Fruit fly (Drosophila melanogaster) whole organism, embryonic: ENCODE data around the gene CG5160.
A peak's percentile ranks its signal among the peaks of the same experiment; 100 is the strongest.

Source experiments
- Abd-B ChIP-seq: fragments of 200-800 bp; sonication (Bioruptor generic); optimal IDR thresholded peaks from 2 replicates; lab custom pipeline; 2018; ENCODE audit warnings: missing biosample characterization, mild to moderate bottlenecking, missing genetic modification characterization, moderate library complexity
- Atf3 ChIP-seq: fragments of 200-800 bp; sonication (Bioruptor generic); optimal IDR thresholded peaks from 3 replicates; lab custom pipeline; 2016; ENCODE audit warnings: missing biosample characterization, missing genetic modification characterization
- Atf6 ChIP-seq: fragments of 200-800 bp; sonication (Bioruptor generic); IDR thresholded peaks from 2 replicates; pipeline ENCODE4 v1.3.6; 2022; ENCODE audit warnings: missing biosample characterization, missing genetic modification characterization
- CG12744 ChIP-seq: fragments of 200-800 bp; sonication (Bioruptor generic); optimal IDR thresholded peaks from 2 replicates; lab custom pipeline; 2016; ENCODE audit warnings: missing biosample characterization, missing genetic modification characterization
- CG13123 ChIP-seq: fragments of 200-800 bp; sonication (Bioruptor generic); optimal IDR thresholded peaks from 2 replicates; lab custom pipeline; 2016; ENCODE audit warnings: missing biosample characterization, missing genetic modification characterization
- CG17612 ChIP-seq: fragments of 200-800 bp; sonication (Bioruptor generic); IDR thresholded peaks from 2 replicates; pipeline ENCODE4 v1.3.6; 2022; ENCODE audit warnings: missing biosample characterization, missing genetic modification characterization
- CG1792 ChIP-seq: fragments of 200-800 bp; sonication (Bioruptor generic); optimal IDR thresholded peaks from 2 replicates; lab custom pipeline; 2016; ENCODE audit warnings: missing biosample characterization, missing genetic modification characterization
- CG2712 ChIP-seq: fragments of 200-800 bp; optimal IDR thresholded peaks from 3 replicates; lab custom pipeline; 2019; ENCODE audit warnings: missing biosample characterization, mild to moderate bottlenecking, missing genetic modification characterization, moderate library complexity
- CG31365 ChIP-seq: fragments of 200-800 bp; sonication (Bioruptor generic); optimal IDR thresholded peaks from 2 replicates; lab custom pipeline; 2018; ENCODE audit warnings: missing biosample characterization, mild to moderate bottlenecking, missing genetic modification characterization
- CG33557 ChIP-seq: fragments of 200-800 bp; sonication (Bioruptor generic); optimal IDR thresholded peaks from 2 replicates; lab custom pipeline; 2019; ENCODE audit warnings: missing biosample characterization, mild to moderate bottlenecking, missing genetic modification characterization, moderate library complexity
- CG4328 ChIP-seq: fragments of 200-800 bp; sonication (Bioruptor generic); optimal IDR thresholded peaks from 3 replicates; lab custom pipeline; 2017; ENCODE audit warnings: missing biosample characterization, missing genetic modification reagents, missing genetic modification characterization
- CG4424 ChIP-seq: fragments of 200-800 bp; sonication (Bioruptor generic); optimal IDR thresholded peaks from 3 replicates; lab custom pipeline; 2016; ENCODE audit warnings: missing biosample characterization, missing genetic modification characterization
- CG4617 ChIP-seq: fragments of 200-800 bp; sonication (Bioruptor generic); optimal IDR thresholded peaks from 3 replicates; lab custom pipeline; 2016; ENCODE audit warnings: missing biosample characterization, missing genetic modification characterization, borderline replicate concordance
- CG4730 ChIP-seq: fragments of 200-800 bp; sonication (Bioruptor generic); IDR thresholded peaks from 2 replicates; pipeline ENCODE4 v1.3.6; 2022; ENCODE audit warnings: missing biosample characterization, missing genetic modification characterization
- CG5180 ChIP-seq: fragments of 200-800 bp; sonication (Bioruptor generic); optimal IDR thresholded peaks from 3 replicates; lab custom pipeline; 2017; ENCODE audit warnings: missing biosample characterization, missing genetic modification characterization, mild to moderate bottlenecking, moderate library complexity, missing genetic modification reagents
- CG5245 ChIP-seq: fragments of 200-800 bp; sonication (Bioruptor generic); optimal IDR thresholded peaks from 3 replicates; lab custom pipeline; 2016; ENCODE audit warnings: missing biosample characterization, missing genetic modification characterization
- CG6765 ChIP-seq: fragments of 200-800 bp; sonication (Bioruptor generic); optimal IDR thresholded peaks from 3 replicates; lab custom pipeline; 2017; ENCODE audit warnings: missing biosample characterization, mild to moderate bottlenecking, missing genetic modification characterization
- CG6791 ChIP-seq: fragments of 200-800 bp; sonication (Bioruptor generic); IDR thresholded peaks from 3 replicates; pipeline ENCODE4 v1.3.6; 2022; ENCODE audit warnings: missing biosample characterization, missing genetic modification characterization; ENCODE audit not compliant: partially characterized antibody
- CG6854 ChIP-seq: fragments of 200-800 bp; sonication (Bioruptor generic); optimal IDR thresholded peaks from 3 replicates; lab custom pipeline; 2017; ENCODE audit warnings: missing biosample characterization, mild to moderate bottlenecking, missing genetic modification characterization
- CG7745 ChIP-seq: fragments of 200-800 bp; sonication (Bioruptor generic); optimal IDR thresholded peaks from 2 replicates; lab custom pipeline; 2018; ENCODE audit warnings: missing biosample characterization, mild to moderate bottlenecking, missing genetic modification characterization, moderate library complexity
- CG7839 ChIP-seq: fragments of 200-800 bp; sonication (Bioruptor generic); optimal IDR thresholded peaks from 3 replicates; lab custom pipeline; 2018; ENCODE audit warnings: missing biosample characterization, mild to moderate bottlenecking, missing genetic modification characterization, moderate library complexity
- CG8944 ChIP-seq: fragments of 200-800 bp; sonication (Bioruptor generic); optimal IDR thresholded peaks from 3 replicates; lab custom pipeline; 2016; ENCODE audit warnings: missing biosample characterization, missing genetic modification characterization
- Dad ChIP-seq: fragments of 200-800 bp; sonication (Bioruptor generic); optimal IDR thresholded peaks from 3 replicates; lab custom pipeline; 2016; ENCODE audit warnings: missing biosample characterization, missing genetic modification characterization
- Dfd ChIP-seq, 2 experiments: fragments of >200 bp; optimal IDR thresholded peaks; 2 replicates each; lab custom pipeline; 2017; ENCODE audit warnings: missing biosample characterization in 2 of 2, missing genetic modification characterization in 2 of 2
- Doc2 ChIP-seq: fragments of 200-800 bp; sonication (Bioruptor generic); IDR thresholded peaks from 2 replicates; pipeline ENCODE4 v1.3.6; 2022; ENCODE audit warnings: missing biosample characterization, missing genetic modification characterization
- Dref ChIP-seq: fragments of 200-800 bp; sonication (Bioruptor generic); IDR thresholded peaks from 2 replicates; pipeline ENCODE4 v1.3.6; 2022; ENCODE audit warnings: missing biosample characterization, missing genetic modification characterization
- Fer1 ChIP-seq: fragments of 200-800 bp; sonication (Bioruptor generic); optimal IDR thresholded peaks from 2 replicates; lab custom pipeline; 2017; ENCODE audit warnings: missing biosample characterization, mild to moderate bottlenecking, missing genetic modification characterization
- GATAe ChIP-seq: fragments of 200-800 bp; sonication (Bioruptor generic); conservative IDR thresholded peaks from 2 replicates; pipeline ENCODE4 v1.3.6; 2022; ENCODE audit warnings: missing biosample characterization, missing genetic modification characterization
- H15 ChIP-seq: fragments of 200-800 bp; sonication (Bioruptor generic); IDR thresholded peaks from 3 replicates; pipeline ENCODE4 v1.3.6; 2022; ENCODE audit warnings: missing biosample characterization, missing genetic modification characterization
- HHEX ChIP-seq: fragments of 200-800 bp; sonication (Bioruptor generic); optimal IDR thresholded peaks from 3 replicates; lab custom pipeline; 2017; ENCODE audit warnings: missing biosample characterization, mild to moderate bottlenecking, missing genetic modification characterization, missing genetic modification reagents
- Hsf ChIP-seq: fragments of 200-800 bp; sonication (Bioruptor generic); optimal IDR thresholded peaks from 3 replicates; lab custom pipeline; 2016; ENCODE audit warnings: missing biosample characterization, missing genetic modification characterization
- NK7.1 ChIP-seq: fragments of 200-800 bp; sonication (Bioruptor generic); optimal IDR thresholded peaks from 3 replicates; lab custom pipeline; 2016; ENCODE audit warnings: missing biosample characterization, missing genetic modification characterization
- Rfx ChIP-seq: fragments of 200-800 bp; sonication (Bioruptor generic); IDR thresholded peaks from 2 replicates; pipeline ENCODE4 v1.3.6; 2022; ENCODE audit warnings: missing biosample characterization, missing genetic modification characterization
- Side ChIP-seq: fragments of 200-800 bp; sonication (Bioruptor generic); optimal IDR thresholded peaks from 2 replicates; lab custom pipeline; 2016; ENCODE audit warnings: missing biosample characterization, missing genetic modification characterization
- Ssrp ChIP-seq: fragments of 200-800 bp; sonication (Bioruptor generic); optimal IDR thresholded peaks from 2 replicates; lab custom pipeline; 2018; ENCODE audit warnings: missing biosample characterization, mild to moderate bottlenecking, missing genetic modification characterization, moderate library complexity
- ase ChIP-seq: fragments of 200-800 bp; sonication (Bioruptor generic); IDR thresholded peaks from 3 replicates; pipeline ENCODE4 v1.3.6; 2022; ENCODE audit warnings: missing biosample characterization, missing genetic modification characterization
- chn ChIP-seq: fragments of 200-800 bp; sonication (Bioruptor generic); optimal IDR thresholded peaks from 2 replicates; lab custom pipeline; 2016; ENCODE audit warnings: missing biosample characterization, missing genetic modification characterization
- dm ChIP-seq: fragments of 200-800 bp; sonication (Bioruptor generic); optimal IDR thresholded peaks from 3 replicates; lab custom pipeline; 2016; ENCODE audit warnings: missing biosample characterization, missing genetic modification characterization
- en ChIP-seq: fragments of 200-800 bp; sonication (Bioruptor generic); optimal IDR thresholded peaks from 2 replicates; lab custom pipeline; 2016; ENCODE audit warnings: missing biosample characterization, missing genetic modification characterization
- jigr1 ChIP-seq: fragments of 200-800 bp; sonication (Bioruptor generic); IDR thresholded peaks from 3 replicates; pipeline ENCODE4 v1.3.6; 2022; ENCODE audit warnings: missing biosample characterization, missing genetic modification characterization
- klu ChIP-seq: fragments of 200-800 bp; sonication (Bioruptor generic); IDR thresholded peaks from 2 replicates; pipeline ENCODE4 v1.3.6; 2022; ENCODE audit warnings: missing biosample characterization, missing genetic modification characterization
- pb ChIP-seq: fragments of 200-800 bp; sonication (Bioruptor generic); optimal IDR thresholded peaks from 3 replicates; lab custom pipeline; 2016; ENCODE audit warnings: missing biosample characterization, missing genetic modification characterization
- pita ChIP-seq: fragments of 200-800 bp; sonication (Bioruptor generic); optimal IDR thresholded peaks from 2 replicates; lab custom pipeline; 2017; ENCODE audit warnings: missing biosample characterization, mild to moderate bottlenecking, missing genetic modification characterization
- salm ChIP-seq: fragments of 200-800 bp; sonication (Bioruptor generic); optimal IDR thresholded peaks from 2 replicates; lab custom pipeline; 2018; ENCODE audit warnings: missing biosample characterization, mild to moderate bottlenecking, missing genetic modification characterization
- schlank ChIP-seq: fragments of 200-800 bp; sonication (Bioruptor generic); optimal IDR thresholded peaks from 2 replicates; lab custom pipeline; 2018; ENCODE audit warnings: missing biosample characterization, mild to moderate bottlenecking, missing genetic modification characterization
- shn ChIP-seq: fragments of 200-800 bp; sonication (Bioruptor generic); optimal IDR thresholded peaks from 3 replicates; lab custom pipeline; 2016; ENCODE audit warnings: missing biosample characterization, missing genetic modification characterization
- slbo ChIP-seq: fragments of 200-800 bp; sonication (Bioruptor generic); IDR thresholded peaks from 2 replicates; pipeline ENCODE4 v1.3.6; 2022; ENCODE audit warnings: missing biosample characterization, missing genetic modification characterization
- ssp ChIP-seq: fragments of 200-800 bp; sonication (Bioruptor generic); IDR thresholded peaks from 2 replicates; pipeline ENCODE4 v1.3.6; 2022; ENCODE audit warnings: missing biosample characterization, missing genetic modification characterization
- ttk ChIP-seq: fragments of 200-800 bp; sonication (Bioruptor generic); IDR thresholded peaks from 2 replicates; pipeline ENCODE4 v2.1.2; 2022; ENCODE audit warnings: missing biosample characterization, missing genetic modification characterization
- vvl ChIP-seq: fragments of 200-800 bp; sonication (Bioruptor generic); IDR thresholded peaks from 2 replicates; pipeline ENCODE4 v1.3.6; 2022; ENCODE audit warnings: missing biosample characterization, missing genetic modification characterization

The CG5160 gene

DNA sequence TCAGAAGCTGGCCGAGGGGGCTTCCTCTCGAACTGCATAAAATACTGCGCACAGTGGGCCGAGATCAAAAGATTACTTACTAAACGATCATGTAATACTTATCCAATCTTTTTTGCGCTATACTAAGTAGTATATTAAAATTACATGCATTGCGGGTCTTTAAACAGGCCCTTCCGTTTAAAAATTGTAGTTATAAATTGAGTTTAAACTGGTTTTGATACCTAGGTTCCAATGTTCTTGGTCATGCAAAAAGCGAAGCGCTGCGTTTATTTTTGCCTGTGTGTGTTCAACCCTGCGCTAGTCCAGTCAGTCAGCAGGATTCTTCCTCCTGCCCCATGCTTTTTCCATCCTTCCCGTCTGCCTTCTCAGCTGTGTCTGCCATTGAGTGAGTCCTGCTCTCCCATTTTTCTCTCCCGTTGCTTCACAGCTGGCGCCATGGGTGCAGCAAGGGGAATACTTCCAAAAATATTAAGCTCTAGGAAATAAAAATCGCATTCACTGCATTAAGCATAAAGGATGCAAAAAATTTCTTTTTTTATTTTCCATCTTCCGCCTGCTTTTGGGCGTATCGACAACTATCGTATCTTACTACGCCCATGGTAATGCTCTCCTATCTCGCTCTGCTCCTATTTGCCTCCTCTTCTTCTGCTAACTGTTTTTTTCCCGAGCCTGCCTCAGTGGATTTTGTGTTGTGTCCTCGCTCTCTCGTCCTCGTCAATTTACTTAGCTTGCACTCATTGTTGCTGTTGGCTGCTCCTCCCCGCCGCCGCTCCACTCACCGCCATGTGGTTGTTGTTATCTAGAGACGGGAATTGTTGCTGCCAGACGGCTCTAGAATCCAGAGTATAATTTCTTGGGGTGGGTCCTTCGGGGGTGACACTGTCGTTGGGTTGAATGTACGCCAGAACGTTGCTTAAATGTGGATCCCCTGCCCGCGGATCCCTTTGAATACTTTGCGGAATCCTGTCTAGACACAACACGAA lies 22.0 kb upstream of the CG5160 start (continued):
- TF ChIP-seq salm (tag; lab: Kevin White, UChicago) (no peak), Dref (GFP tag; lab: Robert Waterston, UW) (no peak), Hsf (GFP tag; lab: Kevin White, UChicago) (peak; percentile 63), slbo (GFP tag; lab: Robert Waterston, UW) (peak; percentile 92), en (no peak), HHEX (GFP tag; lab: Kevin White, UChicago) (peak; percentile 49), schlank (peak; percentile 73), CG13123 (GFP tag; lab: Kevin White, UChicago) (no peak), CG4617 (GFP tag; lab: Kevin White, UChicago) (peak; percentile 5), Doc2 (GFP tag; lab: Robert Waterston, UW) (no peak), CG7745 (no peak), CG4328 (GFP tag; lab: Kevin White, UChicago) (no peak), ssp (no peak), CG5180 (GFP tag; lab: Kevin White, UChicago) (no peak), ase (0 out of 3 replicates have a peak, but pooled peaks have one; percentile 13), NK7.1 (GFP tag; lab: Kevin White, UChicago) (peak; percentile 50), Atf3 (GFP tag; lab: Kevin White, UChicago) (peak; percentile 7), CG6854 (GFP tag; lab: Kevin White, UChicago) (peak; percentile 53), CG6765 (GFP tag; lab: Kevin White, UChicago) (no peak), Fer1 (GFP tag; lab: Kevin White, UChicago) (peak; percentile 81), CG5245 (GFP tag; lab: Kevin White, UChicago) (no peak), CG1792 (peak; percentile 72), CG7839 (tag; lab: Kevin White, UChicago) (peak; percentile 73), Atf6 (GFP tag; lab: Robert Waterston, UW) (peak; percentile 61), jigr1 (no peak), Abd-B (GFP tag; lab: Kevin White, UChicago) (peak; percentile 9), Dad (GFP tag; lab: Kevin White, UChicago) (no peak), klu (GFP tag; lab: Robert Waterston, UW) (peak; percentile 74), CG12744 (no peak), CG8944 (GFP tag; lab: Kevin White, UChicago) (peak; percentile 65), CG17612 (GFP tag; lab: Robert Waterston, UW) (no peak), Rfx (peak; percentile 87), CG4730 (no peak; the same call in 1 of the 2 replicates), CG2712 (tag; lab: Kevin White, UChicago) (peak; percentile 19), H15 (GFP tag; lab: Robert Waterston, UW) (no peak), chn (GFP tag; lab: Kevin White, UChicago) (peak; percentile 60), CG6791 (no peak; the same call in 2 of the 3 replicates), Ssrp (tag; lab: Kevin White, UChicago) (no peak), vvl (GFP tag; lab: Robert Waterston, UW) (peak; percentile 69), pb (peak; percentile 28), pita (GFP tag; lab: Kevin White, UChicago) (no peak), ttk (GFP tag; lab: Robert Waterston, UW) (peak; percentile 53; the same call in 1 of the 2 replicates), Side (peak; percentile 62), GATAe (no peak), Dfd (GFP tag; optimal IDR thresholded peaks at IDR 0.05; lab: Kevin White, UChicago) (no peak), CG33557 (GFP tag; lab: Kevin White, UChicago) (no peak), dm (peak; percentile 42), CG4424 (GFP tag; lab: Kevin White, UChicago) (no peak), shn (GFP tag; lab: Kevin White, UChicago) (peak; percentile 79), CG31365 (no peak)
